Fruit fly (Drosophila melanogaster) whole organism, adult: ENCODE data around the gene CG45080.

Source experiments
- CG1620 ChIP-seq: fragments of 200-800 bp; sonication (Bioruptor generic); optimal IDR thresholded peaks from 2 replicates; lab custom pipeline; 2016; ENCODE audit warnings: missing biosample characterization, missing genetic modification characterization
- CG7101 ChIP-seq: fragments of 200-800 bp; sonication (Bioruptor generic); optimal IDR thresholded peaks from 2 replicates; lab custom pipeline; 2018; ENCODE audit warnings: missing biosample characterization, mild to moderate bottlenecking, missing genetic modification characterization, moderate library complexity
- Clk ChIP-seq: fragments of 200-800 bp; sonication (Bioruptor generic); optimal IDR thresholded peaks from 2 replicates; lab custom pipeline; 2017; ENCODE audit warnings: missing biosample characterization, missing genetic modification characterization
- Hr96 ChIP-seq: fragments of 200-800 bp; sonication (Bioruptor generic); optimal IDR thresholded peaks from 2 replicates; lab custom pipeline; 2016; ENCODE audit warnings: missing biosample characterization, missing genetic modification characterization
- Mnt ChIP-seq: fragments of 200-800 bp; sonication (Bioruptor generic); optimal IDR thresholded peaks from 2 replicates; lab custom pipeline; 2016; ENCODE audit warnings: missing biosample characterization, mild to moderate bottlenecking, missing genetic modification characterization
- cic ChIP-seq: fragments of 200-800 bp; sonication (Bioruptor generic); optimal IDR thresholded peaks from 2 replicates; lab custom pipeline; 2017; ENCODE audit warnings: missing biosample characterization, mild to moderate bottlenecking, missing genetic modification characterization, moderate library complexity
- tj ChIP-seq: fragments of 200-800 bp; sonication (Bioruptor generic); optimal IDR thresholded peaks from 3 replicates; lab custom pipeline; 2017; ENCODE audit warnings: missing biosample characterization, mild to moderate bottlenecking, missing genetic modification characterization, moderate library complexity

- TF ChIP-seq cic (GFP tag; lab: Kevin White, UChicago) (no peak), Clk (GFP tag; lab: Kevin White, UChicago) (no peak), CG1620 (GFP tag; lab: Kevin White, UChicago) (no peak), Mnt (no peak), tj (GFP tag; lab: Kevin White, UChicago) (no peak), Hr96 (no peak), CG7101 (no peak)
Observed at dm6 chr3R:13334007-13334406, 14.9 kb upstream of the CG45080 start, which contains the start of gene PK2-R2.
